Worm (Caenorhabditis elegans) whole organism, L4 larva: ENCODE data around the gene F11C1.10.

Experiments
- F44E2.7 ChIP-seq: fragments of 200-800 bp; sonication (Bioruptor generic); IDR thresholded peaks from 2 replicates; pipeline ENCODE4 v2.1.2; 2022; ENCODE audit warnings: missing genetic modification characterization, missing compliant biosample characterization
- F49E8.2 ChIP-seq: sonication (generic microtip); optimal IDR thresholded peaks from 2 replicates; lab custom pipeline; 2016; ENCODE audit warnings: missing compliant biosample characterization, mild to moderate bottlenecking, missing genetic modification characterization, borderline replicate concordance
- Y75B8A.6 ChIP-seq: fragments of 200-800 bp; sonication (Bioruptor generic); IDR thresholded peaks from 2 replicates; pipeline ENCODE4 v1.3.6; 2022; ENCODE audit warnings: missing genetic modification reagents, missing genetic modification characterization, missing compliant biosample characterization
- aha-1 ChIP-seq: fragments of 150-350 bp; peaks from one replicate; lab custom pipeline; 2014; ENCODE audit warnings: missing biosample characterization, missing genetic modification characterization
- aly-2 ChIP-seq: sonication (generic microtip); optimal IDR thresholded peaks from 2 replicates; lab custom pipeline; 2018; ENCODE audit warnings: missing biosample characterization, missing genetic modification characterization
- ama-1 ChIP-seq: fragments of 150-350 bp; optimal IDR thresholded peaks from 2 replicates; lab custom pipeline; 2014; ENCODE audit warnings: inconsistent platforms, mixed read lengths
- ceh-20 ChIP-seq: fragments of 200-800 bp; sonication (Bioruptor generic); IDR thresholded peaks from 2 replicates; pipeline ENCODE4 v1.3.6; 2022; ENCODE audit warnings: missing genetic modification reagents, missing genetic modification characterization, missing compliant biosample characterization
- ceh-32 ChIP-seq: sonication (generic microtip); optimal IDR thresholded peaks from 2 replicates; lab custom pipeline; 2016; ENCODE audit warnings: mild to moderate bottlenecking, missing genetic modification characterization, missing compliant biosample characterization; ENCODE audit not compliant: poor library complexity
- ceh-62 ChIP-seq: sonication (generic microtip); optimal IDR thresholded peaks from 2 replicates; lab custom pipeline; 2017; ENCODE audit warnings: missing biosample characterization, missing genetic modification characterization
- ceh-82 ChIP-seq: sonication (generic microtip); optimal IDR thresholded peaks from 2 replicates; lab custom pipeline; 2017; ENCODE audit warnings: missing biosample characterization, missing genetic modification characterization
- cey-2 ChIP-seq: sonication (generic microtip); optimal IDR thresholded peaks from 3 replicates; lab custom pipeline; 2017; ENCODE audit warnings: missing genetic modification characterization, mild to moderate bottlenecking, missing compliant biosample characterization, antibody characterized with exemption, borderline replicate concordance; ENCODE audit not compliant: insufficient read depth
- daf-8 ChIP-seq: fragments of 200-800 bp; sonication (Bioruptor generic); IDR thresholded peaks from 2 replicates; pipeline ENCODE4 v1.3.6; 2022; ENCODE audit warnings: missing genetic modification characterization, missing compliant biosample characterization
- dmd-8 ChIP-seq: fragments of 200-800 bp; sonication (Bioruptor generic); IDR thresholded peaks from 2 replicates; pipeline ENCODE4 v1.3.6; 2022; ENCODE audit warnings: missing genetic modification characterization, missing compliant biosample characterization
- dpl-1 ChIP-seq: fragments of 150-350 bp; optimal IDR thresholded peaks from 2 replicates; lab custom pipeline; 2014; ENCODE audit warnings: missing biosample characterization, missing genetic modification reagents, missing genetic modification characterization
- fkh-10 ChIP-seq: fragments of 150-350 bp; optimal IDR thresholded peaks from 2 replicates; lab custom pipeline; 2014; ENCODE audit warnings: missing biosample characterization, missing genetic modification reagents, missing genetic modification characterization
- fos-1 ChIP-seq: fragments of 150-350 bp; optimal IDR thresholded peaks from 2 replicates; lab custom pipeline; 2014; ENCODE audit warnings: missing biosample characterization, missing genetic modification characterization
- hlh-30 ChIP-seq: sonication (generic microtip); optimal IDR thresholded peaks from 2 replicates; lab custom pipeline; 2017; ENCODE audit warnings: antibody characterized with exemption, mild to moderate bottlenecking, missing genetic modification characterization, missing compliant biosample characterization; ENCODE audit not compliant: insufficient read depth
- lin-1 ChIP-seq: fragments of 200-800 bp; sonication (Bioruptor generic); IDR thresholded peaks from 2 replicates; pipeline ENCODE4 v1.3.6; 2022; ENCODE audit warnings: missing genetic modification reagents, missing genetic modification characterization, missing compliant biosample characterization
- lin-38 ChIP-seq: fragments of 200-800 bp; sonication (Bioruptor generic); IDR thresholded peaks from 2 replicates; pipeline ENCODE4 v1.3.6; 2022; ENCODE audit warnings: missing genetic modification reagents, missing genetic modification characterization, missing compliant biosample characterization
- lin-39 ChIP-seq: fragments of 150-350 bp; optimal IDR thresholded peaks from 2 replicates; lab custom pipeline; 2014; ENCODE audit warnings: missing biosample characterization, missing genetic modification reagents, missing genetic modification characterization
- lsy-2 ChIP-seq, 2 experiments: fragments of 150-350 bp in 1 of 2; sonication (generic microtip) in 1 of 2; optimal IDR thresholded peaks; 2 replicates each; lab custom pipeline; 2014 to 2017; ENCODE audit warnings: missing biosample characterization in 2 of 2, missing genetic modification characterization in 2 of 2
- mdt-29 ChIP-seq: fragments of 200-800 bp; sonication (Bioruptor generic); IDR thresholded peaks from 2 replicates; pipeline ENCODE4 v1.3.6; 2022; ENCODE audit warnings: missing genetic modification reagents, missing genetic modification characterization, missing compliant biosample characterization
- mep-1 ChIP-seq: fragments of 150-350 bp; sonication (generic microtip); optimal IDR thresholded peaks from 3 replicates; lab custom pipeline; 2014; ENCODE audit warnings: missing biosample characterization, missing genetic modification characterization
- nhr-237 ChIP-seq: sonication (generic microtip); optimal IDR thresholded peaks from 2 replicates; lab custom pipeline; 2017; ENCODE audit warnings: missing biosample characterization, missing genetic modification characterization
- nhr-25 ChIP-seq: sonication (generic microtip); optimal IDR thresholded peaks from 2 replicates; lab custom pipeline; 2017; ENCODE audit warnings: missing genetic modification characterization, mild to moderate bottlenecking, missing compliant biosample characterization, antibody characterized with exemption, moderate library complexity, borderline replicate concordance; ENCODE audit not compliant: insufficient read depth
- nhr-28 ChIP-seq: fragments of 150-350 bp; optimal IDR thresholded peaks from 2 replicates; lab custom pipeline; 2014; ENCODE audit warnings: missing biosample characterization, missing genetic modification characterization
- nhr-48 ChIP-seq: sonication (generic microtip); optimal IDR thresholded peaks from 2 replicates; lab custom pipeline; 2016; ENCODE audit warnings: mild to moderate bottlenecking, missing genetic modification characterization, missing compliant biosample characterization
- pha-4 ChIP-seq, 2 experiments: fragments of 150-350 bp in 1 of 2; fragments of 200-800 bp in 1 of 2; sonication (Bioruptor generic) in 1 of 2; IDR thresholded peaks in 1 of 2; optimal IDR thresholded peaks in 1 of 2; 2 replicates each; pipeline versions ENCODE4 v1.3.6 to Lab custom; 2014 to 2022; ENCODE audit warnings: missing genetic modification characterization in 2 of 2, missing genetic modification reagents in 2 of 2, missing biosample characterization in 1 of 2, missing compliant biosample characterization in 1 of 2
- saeg-2 ChIP-seq: fragments of 200-800 bp; sonication (Bioruptor generic); IDR thresholded peaks from 2 replicates; pipeline ENCODE4 v1.3.6; 2022; ENCODE audit warnings: missing genetic modification reagents, missing genetic modification characterization, missing compliant biosample characterization
- unc-62 ChIP-seq, 3 experiments: fragments of 150-350 bp in 1 of 3; sonication (generic microtip); optimal IDR thresholded peaks in 2 of 3; peaks in 1 of 3; 1 replicate in 1 of 3; 2 replicates in 2 of 3; lab custom pipeline; 2014 to 2017; ENCODE audit warnings: missing biosample characterization in 3 of 3, missing genetic modification characterization in 3 of 3, missing genetic modification reagents in 3 of 3, missing genotype in 1 of 3
- zag-1 ChIP-seq: fragments of 150-350 bp; optimal IDR thresholded peaks from 2 replicates; lab custom pipeline; 2014; ENCODE audit warnings: missing biosample characterization, missing genetic modification characterization
- zfp-2 ChIP-seq: sonication (generic microtip); optimal IDR thresholded peaks from 2 replicates; lab custom pipeline; 2016; ENCODE audit warnings: mild to moderate bottlenecking, missing genetic modification characterization, missing compliant biosample characterization
- zip-2 ChIP-seq: fragments of 150-350 bp; optimal IDR thresholded peaks from 2 replicates; lab custom pipeline; 2014; ENCODE audit warnings: missing biosample characterization, missing genetic modification characterization
- ztf-11 ChIP-seq: fragments of 150-350 bp; optimal IDR thresholded peaks from 2 replicates; lab custom pipeline; 2014; ENCODE audit warnings: missing biosample characterization, missing genetic modification characterization
- ztf-7 ChIP-seq: fragments of 150-350 bp; optimal IDR thresholded peaks from 2 replicates; lab custom pipeline; 2014; ENCODE audit warnings: missing biosample characterization, missing genetic modification characterization

Gene F11C1.10

ce11 chrX:13009645-13010044 lies 32.8 kb downstream of the F11C1.10 start:
- no peak for TF ChIP-seq ceh-20 (GFP tag; lab: Robert Waterston, UW)
- TF ChIP-seq hlh-30 (tag; lab: Kevin White, UChicago), result peak; percentile 35
- peak; percentile 16 for TF ChIP-seq mep-1 (tag; lab: Kevin White, UChicago)
- no peak for TF ChIP-seq dpl-1 (GFP tag; lab: Kevin White, UChicago)
- TF ChIP-seq lsy-2 (tag; optimal IDR thresholded peaks at IDR 0.05; lab: Kevin White, UChicago), result no peak
- no peak for TF ChIP-seq Y75B8A.6
- TF ChIP-seq lin-1 (GFP tag; lab: Robert Waterston, UW), result no peak
- TF ChIP-seq pha-4 (GFP tag; IDR thresholded peaks at IDR 0.05; lab: Robert Waterston, UW), result no peak
- no peak for TF ChIP-seq pha-4 (tag; optimal IDR thresholded peaks at IDR 0.05; lab: Kevin White, UChicago)
- no peak for TF ChIP-seq nhr-48 (tag; lab: Kevin White, UChicago)
- TF ChIP-seq dmd-8 (GFP tag; lab: Robert Waterston, UW), result no peak
- TF ChIP-seq saeg-2, result no peak
- TF ChIP-seq lin-39, result no peak
- TF ChIP-seq fkh-10 (GFP tag; lab: Kevin White, UChicago), result no peak
- no peak for TF ChIP-seq ztf-11 (tag; lab: Kevin White, UChicago)
- peak; percentile 96 for TF ChIP-seq nhr-25 (tag; lab: Kevin White, UChicago)

DNA sequence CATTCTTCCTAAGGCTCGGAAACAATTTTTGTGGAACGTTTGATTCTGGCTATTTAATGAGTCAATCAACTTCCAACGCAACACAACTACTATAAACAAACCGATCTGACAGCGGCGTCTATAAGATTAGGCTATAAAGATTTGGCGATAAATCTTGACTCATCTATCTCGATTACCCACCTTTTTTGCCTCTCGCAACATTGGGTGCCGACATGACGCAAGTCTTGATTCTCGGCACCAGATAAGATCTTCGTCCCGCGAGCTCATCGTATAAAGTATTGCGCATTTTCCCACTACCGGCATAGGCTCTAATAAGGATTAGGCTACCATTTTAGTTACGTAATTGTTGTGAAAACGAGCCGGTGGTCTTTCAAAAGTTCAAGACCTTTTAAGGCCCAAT lies 35.0 kb downstream of the F11C1.10 start:
- TF ChIP-seq zag-1 (tag; lab: Kevin White, UChicago) (no peak), cey-2 (tag; lab: Kevin White, UChicago) (no peak), F44E2.7 (GFP tag; lab: Robert Waterston, UW) (no peak), fos-1 (tag; lab: Kevin White, UChicago) (no peak), mdt-29 (GFP tag; lab: Robert Waterston, UW) (no peak), unc-62 (GFP tag; optimal IDR thresholded peaks at IDR 0.05 in 1 of 2; lab: Kevin White, UChicago) (peak in 1 of 2 experiments; percentile 43), unc-62 (tag; optimal IDR thresholded peaks at IDR 0.05; lab: Kevin White, UChicago) (no peak), aly-2 (no peak), lin-38 (GFP tag; lab: Robert Waterston, UW) (no peak), ztf-7 (no peak)

- no peak for TF ChIP-seq daf-8 (GFP tag; lab: Robert Waterston, UW)
- peak in 1 of 2 experiments; percentile 81 for TF ChIP-seq unc-62 (GFP tag; optimal IDR thresholded peaks at IDR 0.05 in 1 of 2; lab: Kevin White, UChicago)
- TF ChIP-seq unc-62 (tag; optimal IDR thresholded peaks at IDR 0.05; lab: Kevin White, UChicago), result no peak
- peak; percentile 80 for TF ChIP-seq nhr-25 (tag; lab: Kevin White, UChicago)
- peak; percentile 33 for TF ChIP-seq nhr-28
- TF ChIP-seq mep-1 (tag; lab: Kevin White, UChicago), result peak; percentile 12
- TF ChIP-seq, all 104 proteins: peak for 4
Measured at ce11 chrX:13014341-13014740, 37.5 kb downstream of the F11C1.10 start.

ce11 chrX:13016290-13016689 lies 39.4 kb downstream of the F11C1.10 start:
- TF ChIP-seq ama-1 (lab: Kevin White, UChicago), result no peak
- no peak for TF ChIP-seq zfp-2 (tag; lab: Kevin White, UChicago)
- no peak for TF ChIP-seq ceh-32 (tag; lab: Kevin White, UChicago)
- peak; percentile 14 for TF ChIP-seq nhr-25 (tag; lab: Kevin White, UChicago)
- TF ChIP-seq ceh-82, result no peak
- TF ChIP-seq nhr-237 (tag; lab: Kevin White, UChicago), result no peak
- TF ChIP-seq nhr-48 (tag; lab: Kevin White, UChicago), result no peak
- TF ChIP-seq aha-1 (tag; lab: Kevin White, UChicago), result peak; percentile 31
- TF ChIP-seq fkh-10 (GFP tag; lab: Kevin White, UChicago), result no peak
- no peak for TF ChIP-seq zag-1 (tag; lab: Kevin White, UChicago)
- TF ChIP-seq F44E2.7 (GFP tag; lab: Robert Waterston, UW), result no peak
- no peak for TF ChIP-seq ceh-62 (tag; lab: Kevin White, UChicago)
- TF ChIP-seq zip-2 (tag; lab: Kevin White, UChicago), result no peak
- TF ChIP-seq saeg-2, result no peak
- TF ChIP-seq F49E8.2 (tag; lab: Kevin White, UChicago), result no peak
- no peak for TF ChIP-seq fos-1 (tag; lab: Kevin White, UChicago)
